Fruit fly (Drosophila melanogaster) whole organism, embryonic: ENCODE measurements around the gene CG17032.

Experiments
- Abd-B ChIP-seq: fragments of 200-800 bp; sonication (Bioruptor generic); optimal IDR thresholded peaks from 2 replicates; lab custom pipeline; 2018; ENCODE audit warnings: missing biosample characterization, mild to moderate bottlenecking, missing genetic modification characterization, moderate library complexity
- Bgb ChIP-seq: fragments of 200-800 bp; sonication (Bioruptor generic); IDR thresholded peaks from 2 replicates; pipeline ENCODE4 v1.3.6; 2022; ENCODE audit warnings: missing biosample characterization, missing genetic modification characterization; ENCODE audit not compliant: partially characterized antibody
- CG10274 ChIP-seq: fragments of 200-800 bp; sonication (Bioruptor generic); optimal IDR thresholded peaks from 3 replicates; lab custom pipeline; 2017; ENCODE audit warnings: missing biosample characterization, mild to moderate bottlenecking, missing genetic modification characterization
- CG11560 ChIP-seq: fragments of 200-800 bp; sonication (Bioruptor generic); IDR thresholded peaks from 3 replicates; pipeline ENCODE4 v1.3.6; 2022; ENCODE audit warnings: missing biosample characterization, missing genetic modification characterization
- CG11723 ChIP-seq: fragments of 200-800 bp; sonication (Bioruptor generic); optimal IDR thresholded peaks from 2 replicates; lab custom pipeline; 2017; ENCODE audit warnings: missing biosample characterization, mild to moderate bottlenecking, missing genetic modification characterization
- CG12659 ChIP-seq: fragments of 200-800 bp; sonication (Bioruptor generic); optimal IDR thresholded peaks from 3 replicates; lab custom pipeline; 2017; ENCODE audit warnings: mild to moderate bottlenecking, missing biosample characterization, missing genetic modification reagents, missing genetic modification characterization
- CG13775 ChIP-seq: fragments of 200-800 bp; sonication (Bioruptor generic); optimal IDR thresholded peaks from 3 replicates; lab custom pipeline; 2017; ENCODE audit warnings: missing biosample characterization, mild to moderate bottlenecking, missing genetic modification characterization
- CG13894 ChIP-seq: fragments of 200-800 bp; sonication (Bioruptor generic); optimal IDR thresholded peaks from 3 replicates; lab custom pipeline; 2018; ENCODE audit warnings: missing biosample characterization, mild to moderate bottlenecking, missing genetic modification characterization, moderate library complexity
- CG14965 ChIP-seq: fragments of 200-800 bp; sonication (Bioruptor generic); optimal IDR thresholded peaks from 2 replicates; lab custom pipeline; 2016; ENCODE audit warnings: missing biosample characterization, missing genetic modification characterization, borderline replicate concordance
- CG16779 ChIP-seq: fragments of 200-800 bp; sonication (Bioruptor generic); IDR thresholded peaks from 2 replicates; pipeline ENCODE4 v1.3.6; 2022; ENCODE audit warnings: missing biosample characterization, missing genetic modification characterization
- CG18262 ChIP-seq: fragments of 200-800 bp; optimal IDR thresholded peaks from 3 replicates; lab custom pipeline; 2019; ENCODE audit warnings: missing biosample characterization, mild to moderate bottlenecking, missing genetic modification characterization, moderate library complexity
- CG30431 ChIP-seq: fragments of 200-800 bp; sonication (Bioruptor generic); optimal IDR thresholded peaks from 2 replicates; lab custom pipeline; 2017; ENCODE audit warnings: missing biosample characterization, missing genetic modification characterization
- CG31388 ChIP-seq: fragments of 200-800 bp; sonication (Bioruptor generic); optimal IDR thresholded peaks from 2 replicates; lab custom pipeline; 2016; ENCODE audit warnings: missing biosample characterization, missing genetic modification characterization
- CG34376 ChIP-seq: fragments of 200-800 bp; sonication (Bioruptor generic); optimal IDR thresholded peaks from 2 replicates; lab custom pipeline; 2018; ENCODE audit warnings: missing biosample characterization, mild to moderate bottlenecking, missing genetic modification characterization
- CG4328 ChIP-seq: fragments of 200-800 bp; sonication (Bioruptor generic); optimal IDR thresholded peaks from 3 replicates; lab custom pipeline; 2017; ENCODE audit warnings: missing biosample characterization, missing genetic modification reagents, missing genetic modification characterization
- CG4617 ChIP-seq: fragments of 200-800 bp; sonication (Bioruptor generic); optimal IDR thresholded peaks from 3 replicates; lab custom pipeline; 2016; ENCODE audit warnings: missing biosample characterization, missing genetic modification characterization, borderline replicate concordance
- CG6175 ChIP-seq: fragments of 200-800 bp; sonication (Bioruptor generic); IDR thresholded peaks from 3 replicates; pipeline ENCODE4 v1.3.6; 2022; ENCODE audit warnings: missing biosample characterization, missing genetic modification characterization
- CG6689 ChIP-seq: fragments of 200-800 bp; sonication (Bioruptor generic); IDR thresholded peaks from 2 replicates; pipeline ENCODE4 v1.3.6; 2022; ENCODE audit warnings: missing biosample characterization, missing genetic modification characterization
- CG8281 ChIP-seq: fragments of 200-800 bp; sonication (Bioruptor generic); optimal IDR thresholded peaks from 2 replicates; lab custom pipeline; 2018; ENCODE audit warnings: missing biosample characterization, mild to moderate bottlenecking, missing genetic modification characterization, moderate library complexity
- Deaf1 ChIP-seq: fragments of 200-800 bp; optimal IDR thresholded peaks from 3 replicates; lab custom pipeline; 2019; ENCODE audit warnings: missing biosample characterization, mild to moderate bottlenecking, missing genetic modification characterization, moderate library complexity
- Dfd ChIP-seq, 2 experiments: fragments of >200 bp; optimal IDR thresholded peaks; 2 replicates each; lab custom pipeline; 2017; ENCODE audit warnings: missing biosample characterization in 2 of 2, missing genetic modification characterization in 2 of 2
- Dip2 ChIP-seq: fragments of 200-800 bp; sonication (Bioruptor generic); IDR thresholded peaks from 2 replicates; pipeline ENCODE4 v1.3.6; 2022; ENCODE audit warnings: missing biosample characterization, missing genetic modification characterization
- Dip3 ChIP-seq: fragments of 200-800 bp; sonication (Bioruptor generic); optimal IDR thresholded peaks from 3 replicates; lab custom pipeline; 2016; ENCODE audit warnings: missing biosample characterization, missing genetic modification characterization
- Doc3 ChIP-seq: fragments of 200-800 bp; sonication (Bioruptor generic); IDR thresholded peaks from 3 replicates; pipeline ENCODE4 v1.3.6; 2022; ENCODE audit warnings: missing biosample characterization, missing genetic modification characterization; ENCODE audit not compliant: partially characterized antibody
- ERR ChIP-seq: fragments of 200-800 bp; sonication (Bioruptor generic); optimal IDR thresholded peaks from 2 replicates; lab custom pipeline; 2016; ENCODE audit warnings: missing biosample characterization, missing genetic modification characterization
- Ets65A ChIP-seq: fragments of 200-800 bp; sonication (Bioruptor generic); peaks from one replicate; lab custom pipeline; 2016; ENCODE audit warnings: missing biosample characterization, missing genetic modification characterization
- H15 ChIP-seq: fragments of 200-800 bp; sonication (Bioruptor generic); IDR thresholded peaks from 3 replicates; pipeline ENCODE4 v1.3.6; 2022; ENCODE audit warnings: missing biosample characterization, missing genetic modification characterization
- PHDP ChIP-seq: fragments of 200-800 bp; sonication (Bioruptor generic); optimal IDR thresholded peaks from 3 replicates; lab custom pipeline; 2018; ENCODE audit warnings: missing biosample characterization, mild to moderate bottlenecking, missing genetic modification characterization, moderate library complexity
- Rfx ChIP-seq: fragments of 200-800 bp; sonication (Bioruptor generic); IDR thresholded peaks from 2 replicates; pipeline ENCODE4 v1.3.6; 2022; ENCODE audit warnings: missing biosample characterization, missing genetic modification characterization
- Scr ChIP-seq: fragments of 200-800 bp; sonication (Bioruptor generic); IDR thresholded peaks from 2 replicates; pipeline ENCODE4 v1.3.6; 2022; ENCODE audit warnings: missing biosample characterization, missing genetic modification characterization; ENCODE audit not compliant: partially characterized antibody
- ab ChIP-seq: fragments of 200-800 bp; sonication (Bioruptor generic); optimal IDR thresholded peaks from 2 replicates; lab custom pipeline; 2016; ENCODE audit warnings: missing biosample characterization, missing genetic modification characterization
- amos ChIP-seq: fragments of 200-800 bp; sonication (Bioruptor generic); IDR thresholded peaks from 2 replicates; pipeline ENCODE4 v1.3.6; 2022; ENCODE audit warnings: missing biosample characterization, missing genetic modification characterization; ENCODE audit not compliant: partially characterized antibody
- chinmo ChIP-seq: fragments of 200-800 bp; sonication (Bioruptor generic); IDR thresholded peaks from 4 replicates; pipeline ENCODE4 v1.3.6; 2022; ENCODE audit warnings: missing biosample characterization, missing genetic modification characterization; ENCODE audit not compliant: partially characterized antibody
- chm ChIP-seq: fragments of 200-800 bp; sonication (Bioruptor generic); IDR thresholded peaks from 2 replicates; pipeline ENCODE4 v1.3.6; 2022; ENCODE audit warnings: missing biosample characterization, missing genetic modification characterization
- dm ChIP-seq: fragments of 200-800 bp; sonication (Bioruptor generic); optimal IDR thresholded peaks from 3 replicates; lab custom pipeline; 2016; ENCODE audit warnings: missing biosample characterization, missing genetic modification characterization
- dmrt99B ChIP-seq: fragments of 200-800 bp; sonication (Bioruptor generic); optimal IDR thresholded peaks from 2 replicates; lab custom pipeline; 2018; ENCODE audit warnings: missing biosample characterization, mild to moderate bottlenecking, missing genetic modification characterization, moderate library complexity
- fru ChIP-seq: fragments of >200 bp; optimal IDR thresholded peaks from 2 replicates; lab custom pipeline; 2017
- ham ChIP-seq: fragments of 200-800 bp; sonication (Bioruptor generic); IDR thresholded peaks from 2 replicates; pipeline ENCODE4 v1.3.6; 2022; ENCODE audit warnings: missing biosample characterization, missing genetic modification characterization
- hb ChIP-seq: fragments of 200-800 bp; sonication (Bioruptor generic); IDR thresholded peaks from 3 replicates; pipeline ENCODE4 v1.3.6; 2022; ENCODE audit warnings: missing biosample characterization, missing genetic modification characterization; ENCODE audit not compliant: partially characterized antibody
- jigr1 ChIP-seq: fragments of 200-800 bp; sonication (Bioruptor generic); IDR thresholded peaks from 3 replicates; pipeline ENCODE4 v1.3.6; 2022; ENCODE audit warnings: missing biosample characterization, missing genetic modification characterization
- ken ChIP-seq: fragments of 200-800 bp; sonication (Bioruptor generic); IDR thresholded peaks from 3 replicates; pipeline ENCODE4 v1.3.6; 2022; ENCODE audit warnings: missing biosample characterization, missing genetic modification characterization
- klu ChIP-seq: fragments of 200-800 bp; sonication (Bioruptor generic); IDR thresholded peaks from 2 replicates; pipeline ENCODE4 v1.3.6; 2022; ENCODE audit warnings: missing biosample characterization, missing genetic modification characterization
- lbe ChIP-seq: fragments of 200-800 bp; sonication (Bioruptor generic); optimal IDR thresholded peaks from 2 replicates; lab custom pipeline; 2016; ENCODE audit warnings: missing biosample characterization, mild to moderate bottlenecking, missing genetic modification characterization
- nau ChIP-seq: fragments of 200-800 bp; sonication (Bioruptor generic); optimal IDR thresholded peaks from 3 replicates; lab custom pipeline; 2017; ENCODE audit warnings: missing biosample characterization, mild to moderate bottlenecking, missing genetic modification characterization, missing genetic modification reagents
- otp ChIP-seq: fragments of 200-800 bp; sonication (Bioruptor generic); IDR thresholded peaks from 3 replicates; pipeline ENCODE4, ENCODE4 v1.3.6; 2022; ENCODE audit warnings: missing biosample characterization, missing genetic modification characterization
- pb ChIP-seq: fragments of 200-800 bp; sonication (Bioruptor generic); optimal IDR thresholded peaks from 3 replicates; lab custom pipeline; 2016; ENCODE audit warnings: missing biosample characterization, missing genetic modification characterization
- pnt ChIP-seq: fragments of 200-800 bp; sonication (Bioruptor generic); optimal IDR thresholded peaks from 3 replicates; lab custom pipeline; 2016; ENCODE audit warnings: missing biosample characterization, missing genetic modification characterization
- sima ChIP-seq: fragments of 200-800 bp; sonication (Bioruptor generic); optimal IDR thresholded peaks from 2 replicates; lab custom pipeline; 2016; ENCODE audit warnings: missing biosample characterization, missing genetic modification characterization
- toy ChIP-seq: fragments of 200-800 bp; sonication (Bioruptor generic); IDR thresholded peaks from 2 replicates; pipeline ENCODE4 v1.3.6; 2022; ENCODE audit warnings: missing biosample characterization, missing genetic modification characterization

The CG17032 gene

DNA sequence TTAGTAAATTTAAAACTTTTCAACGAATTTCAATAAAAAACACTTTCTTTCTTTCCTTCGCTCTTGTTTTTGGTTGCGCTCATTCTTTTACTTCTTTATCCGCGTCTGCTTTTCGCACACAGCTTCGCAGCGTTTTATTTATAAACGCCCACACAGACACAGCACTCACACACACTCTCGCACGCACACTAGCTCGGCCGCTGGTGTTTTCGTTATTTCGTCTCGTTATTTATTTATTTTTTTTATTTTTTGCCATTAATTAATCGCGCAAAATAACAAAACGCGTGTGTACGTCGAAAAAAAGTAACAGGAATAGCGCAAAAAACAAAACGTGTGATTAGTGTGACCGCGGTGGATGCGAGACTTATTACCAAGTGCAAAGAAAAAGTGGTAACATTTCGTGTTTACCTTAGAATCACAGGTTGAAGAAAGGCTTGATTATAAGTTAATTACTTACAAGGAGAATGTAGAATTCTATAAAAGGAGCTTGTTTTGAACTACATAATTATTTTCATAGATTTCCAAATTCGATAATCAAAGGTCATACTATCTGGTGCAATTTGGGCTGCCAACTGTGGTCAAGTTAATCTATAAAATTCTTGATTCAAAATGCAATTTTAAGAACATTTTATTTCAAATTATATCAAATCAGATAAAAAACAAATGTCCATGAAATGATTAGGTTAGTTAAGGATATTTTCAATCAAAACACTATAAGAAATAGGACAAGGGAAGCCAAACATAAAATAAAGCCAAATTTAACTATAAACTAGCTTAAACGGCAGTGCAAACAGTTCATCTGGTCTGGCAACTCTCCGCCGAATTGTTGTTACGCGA, 46.0 kb downstream of the CG17032 start, which contains the start of the genes hzg and mRpS31 (continued):
- no peak for TF ChIP-seq CG31388
- TF ChIP-seq sima (GFP tag; lab: Kevin White, UChicago) = no peak
- TF ChIP-seq pnt (GFP tag; lab: Kevin White, UChicago) = peak; percentile 30
- TF ChIP-seq Dip3 (GFP tag; lab: Kevin White, UChicago) = peak; percentile 20
- no peak for TF ChIP-seq ab (GFP tag; lab: Kevin White, UChicago)
- 0 out of 3 replicates have a peak, but pooled peaks have one; percentile 37 for TF ChIP-seq ken (GFP tag; lab: Robert Waterston, UW)
- peak; percentile 38 for TF ChIP-seq dm (GFP tag; lab: Kevin White, UChicago)
- TF ChIP-seq CG11560 (tag; lab: Robert Waterston, UW) = peak; percentile 17; the same call in 1 of the 3 replicates
- no peak for TF ChIP-seq CG11723 (GFP tag; lab: Kevin White, UChicago)
- no peak for TF ChIP-seq toy (GFP tag; lab: Robert Waterston, UW)
- TF ChIP-seq hb (GFP tag; lab: Robert Waterston, UW) = no peak
- TF ChIP-seq CG4328 (GFP tag; lab: Kevin White, UChicago) = no peak
- TF ChIP-seq nau (GFP tag; lab: Kevin White, UChicago) = no peak
- no peak for TF ChIP-seq CG8281 (tag; lab: Kevin White, UChicago)
- peak; percentile 25 for TF ChIP-seq Deaf1 (tag; lab: Kevin White, UChicago)
- no peak for TF ChIP-seq Doc3 (GFP tag; lab: Robert Waterston, UW)
- peak; percentile 42 for TF ChIP-seq CG12659 (GFP tag; lab: Kevin White, UChicago)
- no peak for TF ChIP-seq CG16779 (GFP tag; lab: Robert Waterston, UW)
- no peak for TF ChIP-seq klu (GFP tag; lab: Robert Waterston, UW)
- TF ChIP-seq lbe (GFP tag; lab: Kevin White, UChicago) = no peak
- TF ChIP-seq CG13775 (GFP tag; lab: Kevin White, UChicago) = peak; percentile 56
- TF ChIP-seq PHDP (tag; lab: Kevin White, UChicago) = peak; percentile 51
- TF ChIP-seq CG6689 (GFP tag; lab: Robert Waterston, UW) = 0 out of 2 replicates have a peak, but pooled peaks have one; percentile 31
- no peak for TF ChIP-seq CG30431 (GFP tag; lab: Kevin White, UChicago)
- TF ChIP-seq CG14965 (GFP tag; lab: Kevin White, UChicago) = no peak
- no peak for TF ChIP-seq Dfd (GFP tag; optimal IDR thresholded peaks at IDR 0.05; lab: Kevin White, UChicago)
- TF ChIP-seq otp (GFP tag; lab: Robert Waterston, UW) = no peak
- TF ChIP-seq CG6175 (GFP tag; lab: Robert Waterston, UW) = no peak
- peak; percentile 25; the same call in 1 of the 2 replicates for TF ChIP-seq Bgb (GFP tag; lab: Robert Waterston, UW)
- peak; percentile 66 for TF ChIP-seq Rfx (GFP tag; lab: Robert Waterston, UW)
- TF ChIP-seq chinmo = no peak
- TF ChIP-seq Abd-B = peak; percentile 31
- peak; percentile 12 for TF ChIP-seq pb (GFP tag; lab: Kevin White, UChicago)
- no peak for TF ChIP-seq Scr (GFP tag; lab: Robert Waterston, UW)
- no peak for TF ChIP-seq CG10274 (GFP tag; lab: Kevin White, UChicago)
- no peak for TF ChIP-seq ERR (GFP tag; lab: Kevin White, UChicago)
- peak; percentile 4 for TF ChIP-seq Ets65A (GFP tag; lab: Kevin White, UChicago)
- no peak for TF ChIP-seq jigr1 (GFP tag; lab: Robert Waterston, UW)
- peak; percentile 8; the same call in 1 of the 2 replicates for TF ChIP-seq chm (GFP tag; lab: Robert Waterston, UW)
- no peak for TF ChIP-seq fru
- no peak for TF ChIP-seq ham (GFP tag; lab: Robert Waterston, UW)
- TF ChIP-seq H15 (GFP tag; lab: Robert Waterston, UW) = no peak
- TF ChIP-seq CG18262 (tag; lab: Kevin White, UChicago) = peak; percentile 66
- TF ChIP-seq dmrt99B (tag; lab: Kevin White, UChicago) = peak; percentile 35
- TF ChIP-seq CG13894 = peak; percentile 44
- peak; percentile 32 for TF ChIP-seq CG4617 (GFP tag; lab: Kevin White, UChicago)
- TF ChIP-seq amos (GFP tag; lab: Robert Waterston, UW) = no peak; the same call in 1 of the 2 replicates
- TF ChIP-seq Dip2 (GFP tag; lab: Robert Waterston, UW) = no peak
- TF ChIP-seq CG34376 (GFP tag; lab: Kevin White, UChicago) = peak; percentile 36
